Fruit fly (Drosophila melanogaster) whole organism, embryonic: ENCODE measurements around the gene CG9568.

Source experiments
- CG12769 ChIP-seq: fragments of 200-800 bp; sonication (Bioruptor generic); optimal IDR thresholded peaks from 2 replicates; lab custom pipeline; 2019; ENCODE audit warnings: missing biosample characterization, mild to moderate bottlenecking, missing genetic modification characterization, moderate library complexity
- CG16863 ChIP-seq: fragments of 200-800 bp; sonication (Bioruptor generic); optimal IDR thresholded peaks from 3 replicates; lab custom pipeline; 2016; ENCODE audit warnings: missing biosample characterization, missing genetic modification characterization
- CG17361 ChIP-seq: fragments of 200-800 bp; sonication (Bioruptor generic); IDR thresholded peaks from 3 replicates; pipeline ENCODE4 v1.3.6; 2022; ENCODE audit warnings: missing biosample characterization, missing genetic modification characterization
- CG3847 ChIP-seq: fragments of 200-800 bp; sonication (Bioruptor generic); IDR thresholded peaks from 2 replicates; pipeline ENCODE4 v1.3.6; 2022; ENCODE audit warnings: missing biosample characterization, missing genetic modification characterization
- CG4404 ChIP-seq: fragments of 200-800 bp; sonication (Bioruptor generic); IDR thresholded peaks from 2 replicates; pipeline ENCODE4 v1.3.6; 2022; ENCODE audit warnings: missing biosample characterization, missing genetic modification characterization
- CG9215 ChIP-seq: fragments of 200-800 bp; sonication (Bioruptor generic); IDR thresholded peaks from 2 replicates; pipeline ENCODE4 v1.3.6; 2022; ENCODE audit warnings: missing biosample characterization, missing genetic modification characterization
- gfzf ChIP-seq: fragments of 200-800 bp; sonication (Bioruptor generic); optimal IDR thresholded peaks from 2 replicates; lab custom pipeline; 2016; ENCODE audit warnings: missing biosample characterization, mild to moderate bottlenecking, missing genetic modification characterization, moderate library complexity

- no peak for TF ChIP-seq CG9215 (GFP tag; lab: Robert Waterston, UW)
- TF ChIP-seq CG4404 (GFP tag; lab: Robert Waterston, UW), result no peak
- no peak for TF ChIP-seq CG16863 (GFP tag; lab: Kevin White, UChicago)
- no peak for TF ChIP-seq CG3847
- no peak for TF ChIP-seq gfzf (GFP tag; lab: Kevin White, UChicago)
- no peak for TF ChIP-seq CG17361 (GFP tag; lab: Robert Waterston, UW)
- no peak for TF ChIP-seq CG12769 (tag; lab: Kevin White, UChicago)
These were observed 15.8 kb downstream of the CG9568 start for dm6 chr2L:9026157-9026556.
